Worm (Caenorhabditis elegans) whole organism, L4 larva: Measurements from ENCODE around the gene arrd-2.

Experiments used
- T20F7.1 ChIP-seq: fragments of 200-800 bp; sonication (Bioruptor generic); optimal IDR thresholded peaks from 2 replicates; lab custom pipeline; 2018; ENCODE audit warnings: mild to moderate bottlenecking, missing genetic modification characterization, missing compliant biosample characterization
- Y48G9A.11 ChIP-seq: fragments of 200-800 bp; sonication (Bioruptor generic); IDR thresholded peaks from 2 replicates; pipeline ENCODE4 v1.3.6; 2022; ENCODE audit warnings: missing genetic modification reagents, missing genetic modification characterization, missing compliant biosample characterization
- ZK337.2 ChIP-seq: fragments of 200-800 bp; sonication (Bioruptor generic); IDR thresholded peaks from 2 replicates; pipeline ENCODE4 v1.3.6; 2022; ENCODE audit warnings: missing genetic modification reagents, missing genetic modification characterization, missing compliant biosample characterization
- aly-2 ChIP-seq: sonication (generic microtip); optimal IDR thresholded peaks from 2 replicates; lab custom pipeline; 2018; ENCODE audit warnings: missing biosample characterization, missing genetic modification characterization
- daf-16 ChIP-seq, 3 experiments: sonication (generic microtip); optimal IDR thresholded peaks; 2 replicates each; lab custom pipeline; 2016 to 2017; ENCODE audit warnings: missing genetic modification characterization in 3 of 3, missing genetic modification reagents in 3 of 3, mild to moderate bottlenecking in 2 of 3, missing compliant biosample characterization in 2 of 3, missing biosample characterization in 1 of 3, moderate library complexity in 1 of 3
- daf-19 ChIP-seq: fragments of 200-800 bp; sonication (Bioruptor generic); conservative IDR thresholded peaks from 2 replicates; pipeline ENCODE4 v1.3.6; 2022; ENCODE audit warnings: missing genetic modification characterization, missing compliant biosample characterization
- dmd-6 ChIP-seq: fragments of 200-800 bp; sonication (Bioruptor generic); IDR thresholded peaks from 2 replicates; pipeline ENCODE4 v1.3.6; 2022; ENCODE audit warnings: missing genetic modification reagents, missing genetic modification characterization, missing compliant biosample characterization
- dmd-8 ChIP-seq: fragments of 200-800 bp; sonication (Bioruptor generic); IDR thresholded peaks from 2 replicates; pipeline ENCODE4 v1.3.6; 2022; ENCODE audit warnings: missing genetic modification characterization, missing compliant biosample characterization
- gei-8 ChIP-seq: fragments of 200-800 bp; sonication (Bioruptor generic); optimal IDR thresholded peaks from 2 replicates; lab custom pipeline; 2018; ENCODE audit warnings: mild to moderate bottlenecking, missing genetic modification characterization, missing compliant biosample characterization
- hlh-11 ChIP-seq: fragments of 200-800 bp; sonication (Bioruptor generic); optimal IDR thresholded peaks from 2 replicates; lab custom pipeline; 2018; ENCODE audit warnings: mild to moderate bottlenecking, missing genetic modification characterization, missing compliant biosample characterization
- hlh-30 ChIP-seq: sonication (generic microtip); optimal IDR thresholded peaks from 2 replicates; lab custom pipeline; 2017; ENCODE audit warnings: antibody characterized with exemption, mild to moderate bottlenecking, missing genetic modification characterization, missing compliant biosample characterization; ENCODE audit not compliant: insufficient read depth
- lin-13 ChIP-seq: fragments of 150-350 bp; optimal IDR thresholded peaks from 2 replicates; lab custom pipeline; 2014; ENCODE audit warnings: missing biosample characterization, missing genetic modification reagents, missing genetic modification characterization
- lsy-2 ChIP-seq, 2 experiments: fragments of 150-350 bp in 1 of 2; sonication (generic microtip) in 1 of 2; optimal IDR thresholded peaks; 2 replicates each; lab custom pipeline; 2014 to 2017; ENCODE audit warnings: missing biosample characterization in 2 of 2, missing genetic modification characterization in 2 of 2
- madf-9 ChIP-seq: fragments of 200-800 bp; sonication (Bioruptor generic); conservative IDR thresholded peaks from 2 replicates; pipeline ENCODE4 v1.3.6; 2022; ENCODE audit warnings: missing genetic modification reagents, missing genetic modification characterization, missing compliant biosample characterization
- mes-2 ChIP-seq: sonication (generic microtip); optimal IDR thresholded peaks from 2 replicates; lab custom pipeline; 2016; ENCODE audit warnings: missing genotype, mild to moderate bottlenecking, missing genetic modification characterization, missing compliant biosample characterization; ENCODE audit not compliant: poor library complexity, severe bottlenecking
- nhr-11 ChIP-seq: fragments of 150-350 bp; optimal IDR thresholded peaks from 2 replicates; lab custom pipeline; 2014; ENCODE audit warnings: missing biosample characterization, missing genetic modification characterization
- nhr-111 ChIP-seq: fragments of 200-800 bp; sonication (Bioruptor generic); optimal IDR thresholded peaks from 2 replicates; lab custom pipeline; 2018; ENCODE audit warnings: mild to moderate bottlenecking, missing genetic modification characterization, missing compliant biosample characterization
- nhr-28 ChIP-seq: fragments of 150-350 bp; optimal IDR thresholded peaks from 2 replicates; lab custom pipeline; 2014; ENCODE audit warnings: missing biosample characterization, missing genetic modification characterization
- nhr-76 ChIP-seq: fragments of 150-350 bp; optimal IDR thresholded peaks from 2 replicates; lab custom pipeline; 2014; ENCODE audit warnings: missing biosample characterization, missing genetic modification characterization
- nhr-77 ChIP-seq: fragments of 150-350 bp; optimal IDR thresholded peaks from 2 replicates; lab custom pipeline; 2014; ENCODE audit warnings: missing biosample characterization, missing genetic modification characterization
- php-3 ChIP-seq: fragments of 200-800 bp; sonication (Bioruptor generic); IDR thresholded peaks from 2 replicates; pipeline ENCODE4 v1.3.6; 2022; ENCODE audit warnings: missing genetic modification reagents, missing genetic modification characterization, missing compliant biosample characterization
- pqm-1 ChIP-seq: sonication (generic microtip); optimal IDR thresholded peaks from 2 replicates; lab custom pipeline; 2017; ENCODE audit warnings: missing biosample characterization, missing genetic modification characterization
- rbr-2 ChIP-seq: sonication (generic microtip); optimal IDR thresholded peaks from 2 replicates; lab custom pipeline; 2016; ENCODE audit warnings: missing genotype, missing genetic modification characterization, missing compliant biosample characterization
- skn-1 ChIP-seq: fragments of 150-350 bp; optimal IDR thresholded peaks from 2 replicates; lab custom pipeline; 2014; ENCODE audit warnings: missing biosample characterization, missing genetic modification characterization
- spr-1 ChIP-seq: sonication (generic microtip); optimal IDR thresholded peaks from 2 replicates; lab custom pipeline; 2016; ENCODE audit warnings: mild to moderate bottlenecking, missing genetic modification characterization, missing compliant biosample characterization
- unc-130 ChIP-seq: sonication (generic microtip); optimal IDR thresholded peaks from 2 replicates; lab custom pipeline; 2016; ENCODE audit warnings: missing genetic modification reagents, missing genetic modification characterization, missing compliant biosample characterization
- unc-62 ChIP-seq, 3 experiments: fragments of 150-350 bp in 1 of 3; sonication (generic microtip); optimal IDR thresholded peaks in 2 of 3; peaks in 1 of 3; 1 replicate in 1 of 3; 2 replicates in 2 of 3; lab custom pipeline; 2014 to 2017; ENCODE audit warnings: missing biosample characterization in 3 of 3, missing genetic modification characterization in 3 of 3, missing genetic modification reagents in 3 of 3, missing genotype in 1 of 3
- zag-1 ChIP-seq: fragments of 150-350 bp; optimal IDR thresholded peaks from 2 replicates; lab custom pipeline; 2014; ENCODE audit warnings: missing biosample characterization, missing genetic modification characterization
- zfp-2 ChIP-seq: sonication (generic microtip); optimal IDR thresholded peaks from 2 replicates; lab custom pipeline; 2016; ENCODE audit warnings: mild to moderate bottlenecking, missing genetic modification characterization, missing compliant biosample characterization
- ztf-7 ChIP-seq: fragments of 150-350 bp; optimal IDR thresholded peaks from 2 replicates; lab custom pipeline; 2014; ENCODE audit warnings: missing biosample characterization, missing genetic modification characterization

arrd-2 gene

DNA sequence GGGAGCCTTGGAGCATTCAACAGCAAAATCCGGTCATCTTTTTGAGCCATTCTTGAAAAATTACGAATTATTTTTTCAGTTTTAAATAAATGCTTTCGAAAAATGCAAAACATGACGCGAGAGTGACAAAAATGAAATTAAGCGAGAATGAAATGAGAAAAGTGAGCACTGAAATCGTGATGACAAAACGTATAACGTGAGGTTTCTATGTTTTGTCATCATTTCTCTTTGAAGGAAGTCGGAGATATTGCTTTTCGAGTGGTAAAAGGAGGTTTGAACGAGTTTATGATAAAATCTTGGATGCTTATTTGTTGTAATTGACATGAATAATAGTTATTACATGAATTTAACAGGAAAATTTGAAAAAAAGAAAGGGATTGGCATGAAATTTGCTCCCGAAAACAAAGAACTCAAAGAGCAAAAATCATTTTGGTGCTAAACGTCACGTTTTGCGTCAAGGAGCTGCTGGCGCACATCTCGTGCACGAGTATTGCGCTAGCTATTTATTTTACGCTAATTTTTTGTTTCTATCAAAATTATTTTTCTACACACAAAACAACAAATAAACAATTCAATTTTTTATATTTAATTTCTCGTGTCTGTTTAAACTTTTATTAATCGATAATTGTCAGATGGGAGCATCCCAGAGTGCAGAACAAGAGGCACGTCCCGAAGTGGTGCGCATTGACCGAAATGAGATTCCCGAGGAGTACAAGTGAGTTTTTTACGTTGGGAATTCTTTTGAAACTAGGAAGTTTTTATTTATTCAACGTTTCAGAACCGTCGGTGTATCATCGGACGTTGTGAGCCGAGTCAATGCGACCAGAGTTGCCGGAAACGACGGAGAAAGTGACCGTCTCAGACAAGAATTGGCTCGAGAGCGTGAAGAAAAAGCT is 9.1 kb downstream of the arrd-2 start, which contains the start of the genes gss-1 and chch-3 (continued):
- peak; percentile 69 for TF ChIP-seq nhr-11 (tag; lab: Kevin White, UChicago)

DNA sequence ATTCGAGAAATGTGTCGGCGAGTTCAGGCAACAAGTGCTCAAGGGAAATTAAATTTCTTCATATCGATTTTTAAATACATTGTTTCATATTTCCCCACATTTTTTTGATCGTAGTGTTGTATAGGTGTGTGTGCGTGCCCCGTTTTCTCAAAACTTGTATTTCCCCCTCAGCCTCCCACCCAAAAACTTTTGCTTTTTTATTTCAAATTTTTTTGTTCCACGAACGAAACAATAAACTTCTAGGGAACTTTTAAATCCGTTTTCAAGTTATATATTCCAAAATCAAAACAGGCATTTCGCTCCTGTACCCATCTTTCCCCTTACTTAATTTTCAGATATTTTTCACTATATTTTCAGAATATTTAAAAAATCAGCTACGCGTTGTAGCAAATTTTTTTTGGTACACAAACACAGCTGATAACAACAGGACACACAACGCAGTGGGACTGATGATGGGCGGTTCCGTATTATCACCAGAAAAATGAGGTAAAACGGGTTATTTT is 10.5 kb downstream of the arrd-2 start, which contains the start of the genes M176.4 and M176.16:
TSS of gene M176.4 (plus strand) at position 301 of the 503 bp plus-strand sequence.
TSS of gene M176.16 (plus strand) at position 453 of the 503 bp plus-strand sequence.
- no peak for TF ChIP-seq daf-16 (GFP tag; optimal IDR thresholded peaks at IDR 0.05; lab: Kevin White, UChicago)
- TF ChIP-seq daf-16 (tag; optimal IDR thresholded peaks at IDR 0.05; lab: Kevin White, UChicago): peak; percentile 40
- TF ChIP-seq nhr-77 (tag; lab: Kevin White, UChicago): peak; percentile 7
- peak; percentile 30 for TF ChIP-seq pqm-1
- TF ChIP-seq mes-2 (tag; lab: Kevin White, UChicago): peak; percentile 18
- TF ChIP-seq T20F7.1: no peak

DNA sequence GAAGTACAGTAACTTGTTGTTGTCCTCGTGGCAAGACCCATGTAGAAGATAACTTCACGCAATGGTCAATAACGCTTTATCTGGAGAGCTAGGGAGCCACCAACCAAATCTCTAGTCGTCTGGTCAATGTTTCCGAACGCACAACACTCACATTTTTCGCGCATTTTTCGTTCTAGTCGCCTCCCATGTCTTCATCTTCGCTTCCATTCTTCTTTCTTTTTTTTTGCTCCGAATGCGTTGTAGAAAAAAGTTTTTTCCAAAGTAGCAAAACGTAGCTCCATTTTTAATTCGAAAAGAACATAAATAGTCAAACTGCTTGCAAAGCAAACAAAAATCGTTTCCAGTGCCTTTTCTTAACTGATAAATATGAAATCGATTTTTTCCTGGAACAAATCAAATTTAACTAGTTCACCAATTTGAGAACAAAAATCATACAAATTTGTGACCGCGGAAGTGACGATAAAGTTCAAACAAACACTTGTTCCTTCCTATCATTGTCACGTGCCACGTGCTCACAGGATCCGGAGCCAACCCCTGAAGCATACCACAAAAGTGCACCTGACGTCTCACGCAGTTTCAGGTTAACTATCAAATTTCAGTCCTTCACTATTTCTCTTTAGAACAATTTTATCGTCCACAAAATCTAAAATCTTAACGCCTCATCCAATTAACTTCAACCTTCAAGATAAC is 11.4 kb downstream of the arrd-2 start:
- TF ChIP-seq daf-19 (GFP tag; lab: Robert Waterston, UW) (no peak), zfp-2 (tag; lab: Kevin White, UChicago) (no peak), rbr-2 (no peak), lsy-2 (tag; optimal IDR thresholded peaks at IDR 0.05; lab: Kevin White, UChicago) (no peak), daf-16 (GFP tag; optimal IDR thresholded peaks at IDR 0.05; lab: Kevin White, UChicago) (no peak), daf-16 (tag; optimal IDR thresholded peaks at IDR 0.05; lab: Kevin White, UChicago) (peak; percentile 10), unc-62 (GFP tag; optimal IDR thresholded peaks at IDR 0.05 in 1 of 2; lab: Kevin White, UChicago) (peak in 1 of 2 experiments; percentile 91), unc-62 (tag; optimal IDR thresholded peaks at IDR 0.05; lab: Kevin White, UChicago) (no peak), dmd-6 (GFP tag; lab: Robert Waterston, UW) (peak; percentile 58), nhr-28 (tag; lab: Kevin White, UChicago) (peak; percentile 37), unc-130 (GFP tag; lab: Kevin White, UChicago) (no peak), hlh-11 (tag; lab: Kevin White, UChicago) (peak; percentile 3), hlh-30 (tag; lab: Kevin White, UChicago) (peak; percentile 24), nhr-76 (tag; lab: Kevin White, UChicago) (no peak), php-3 (GFP tag; lab: Robert Waterston, UW) (no peak), lin-13 (no peak), madf-9 (GFP tag; lab: Robert Waterston, UW) (no peak), Y48G9A.11 (GFP tag; lab: Robert Waterston, UW) (no peak), dmd-8 (no peak), ZK337.2 (GFP tag; lab: Robert Waterston, UW) (no peak), T20F7.1 (no peak), nhr-11 (tag; lab: Kevin White, UChicago) (no peak), nhr-111 (GFP tag; lab: Kevin White, UChicago) (no peak), skn-1 (no peak), spr-1 (tag; lab: Kevin White, UChicago) (no peak), gei-8 (GFP tag; lab: Kevin White, UChicago) (no peak)
- TF ChIP-seq, all 104 proteins: peak for 6

DNA sequence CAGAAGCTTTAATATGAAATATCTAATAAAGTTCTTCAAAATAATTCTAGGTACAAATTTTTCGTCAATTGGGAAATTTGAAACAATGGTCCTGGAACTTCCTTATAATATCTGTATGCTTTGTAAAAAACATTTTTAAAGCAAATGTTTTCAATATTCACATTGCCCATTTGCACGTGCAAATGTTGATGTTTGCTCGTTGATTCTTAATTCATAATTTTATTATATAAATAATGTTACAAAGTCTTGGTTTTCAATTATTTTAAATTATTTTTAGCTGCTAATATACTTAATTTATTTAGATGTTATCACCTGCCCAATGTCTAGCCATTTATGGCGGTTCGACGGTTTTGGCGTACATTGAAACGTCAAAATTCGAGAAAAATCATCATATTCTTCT is 14.4 kb downstream of the arrd-2 start, which contains the start of gene M176.11:
TSS of gene M176.11 (plus strand) at position 301 of the 400 bp plus-strand sequence.
- TF ChIP-seq ztf-7 (tag; lab: Kevin White, UChicago): no peak

DNA sequence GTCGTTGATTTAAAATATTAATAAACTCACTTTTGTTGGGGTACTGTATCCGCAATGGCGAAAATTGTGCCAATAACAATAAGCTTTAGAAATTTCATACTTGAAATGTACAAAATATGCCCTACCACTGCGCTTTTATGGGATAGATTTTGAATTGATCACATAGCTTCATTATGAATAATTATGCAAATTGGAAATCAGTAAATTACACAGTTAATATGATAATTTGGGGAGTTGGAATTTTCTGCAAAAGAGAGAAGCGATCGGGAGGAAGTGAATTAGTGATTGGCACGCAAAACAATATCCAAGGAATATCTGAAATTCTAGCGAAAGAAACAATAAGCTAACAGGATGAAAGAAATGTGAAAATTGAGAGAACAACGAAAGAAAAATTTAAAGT is 18.5 kb downstream of the arrd-2 start, which contains the start of gene M176.10:
TSS of gene M176.10 (minus strand) at position 101 of the 400 bp plus-strand sequence.
- TF ChIP-seq zag-1 (tag; lab: Kevin White, UChicago) (no peak), aly-2 (tag; lab: Kevin White, UChicago) (no peak)
